Worm (Caenorhabditis elegans) whole organism, late embryonic: ENCODE measurements around the gene itr-1.

Experiments
- K02D7.2 ChIP-seq: sonication (generic microtip); optimal IDR thresholded peaks from 2 replicates; lab custom pipeline; 2017; ENCODE audit warnings: mild to moderate bottlenecking, missing genetic modification characterization, missing compliant biosample characterization
- K09A11.1 ChIP-seq: sonication (generic microtip); optimal IDR thresholded peaks from 2 replicates; lab custom pipeline; 2017; ENCODE audit warnings: antibody characterized with exemption, mild to moderate bottlenecking, missing genetic modification characterization, missing compliant biosample characterization; ENCODE audit not compliant: insufficient read depth
- ama-1 ChIP-seq: fragments of 150-350 bp; optimal IDR thresholded peaks from 2 replicates; lab custom pipeline; 2014
- ceh-14 ChIP-seq: sonication (generic microtip); optimal IDR thresholded peaks from 2 replicates; lab custom pipeline; 2016; ENCODE audit warnings: missing genotype, missing genetic modification characterization, missing compliant biosample characterization
- ceh-18 ChIP-seq: sonication (generic microtip); optimal IDR thresholded peaks from 2 replicates; lab custom pipeline; 2016; ENCODE audit warnings: missing genetic modification characterization, missing compliant biosample characterization
- ceh-24 ChIP-seq: sonication (generic microtip); optimal IDR thresholded peaks from 2 replicates; lab custom pipeline; 2016; ENCODE audit warnings: mild to moderate bottlenecking, missing genetic modification characterization, missing compliant biosample characterization
- ceh-34 ChIP-seq: sonication (generic microtip); optimal IDR thresholded peaks from 2 replicates; lab custom pipeline; 2016; ENCODE audit warnings: mild to moderate bottlenecking, missing genetic modification characterization, missing compliant biosample characterization
- ceh-48 ChIP-seq: sonication (generic microtip); optimal IDR thresholded peaks from 2 replicates; lab custom pipeline; 2016; ENCODE audit warnings: missing genetic modification characterization, inconsistent platforms, missing compliant biosample characterization
- ceh-6 ChIP-seq: fragments of 200-800 bp; sonication (Bioruptor generic); optimal IDR thresholded peaks from 2 replicates; lab custom pipeline; 2018; ENCODE audit warnings: mild to moderate bottlenecking, missing genetic modification characterization, missing compliant biosample characterization
- ceh-9 ChIP-seq: sonication (generic microtip); optimal IDR thresholded peaks from 2 replicates; lab custom pipeline; 2016; ENCODE audit warnings: mild to moderate bottlenecking, missing genetic modification characterization, inconsistent platforms, missing compliant biosample characterization
- elt-2 ChIP-seq: sonication (generic microtip); optimal IDR thresholded peaks from 2 replicates; lab custom pipeline; 2016; ENCODE audit warnings: missing genetic modification reagents, missing genetic modification characterization, missing compliant biosample characterization
- ets-4 ChIP-seq: sonication (generic microtip); optimal IDR thresholded peaks from 2 replicates; lab custom pipeline; 2016; ENCODE audit warnings: missing genetic modification characterization, missing compliant biosample characterization
- fkh-6 ChIP-seq: sonication (generic microtip); optimal IDR thresholded peaks from 2 replicates; lab custom pipeline; 2016; ENCODE audit warnings: missing genetic modification characterization, missing compliant biosample characterization
- gmeb-2 ChIP-seq: sonication (generic microtip); optimal IDR thresholded peaks from 2 replicates; lab custom pipeline; 2016; ENCODE audit warnings: missing genetic modification characterization, inconsistent platforms, missing compliant biosample characterization
- hlh-15 ChIP-seq: sonication (generic microtip); optimal IDR thresholded peaks from 2 replicates; lab custom pipeline; 2016; ENCODE audit warnings: missing genetic modification characterization, missing compliant biosample characterization
- hlh-6 ChIP-seq: sonication (generic microtip); optimal IDR thresholded peaks from 2 replicates; lab custom pipeline; 2016; ENCODE audit warnings: missing genotype, missing genetic modification characterization, missing compliant biosample characterization
- hlh-8 ChIP-seq: sonication (generic microtip); optimal IDR thresholded peaks from 2 replicates; lab custom pipeline; 2016; ENCODE audit warnings: missing genotype, missing genetic modification characterization, missing compliant biosample characterization
- lin-11 ChIP-seq: fragments of 200-800 bp; sonication (Bioruptor generic); optimal IDR thresholded peaks from 2 replicates; lab custom pipeline; 2018; ENCODE audit warnings: mild to moderate bottlenecking, missing genetic modification characterization, missing compliant biosample characterization
- madf-2 ChIP-seq: sonication (generic microtip); optimal IDR thresholded peaks from 2 replicates; lab custom pipeline; 2017; ENCODE audit warnings: missing genetic modification characterization, missing compliant biosample characterization
- mec-3 ChIP-seq: sonication (generic microtip); optimal IDR thresholded peaks from 2 replicates; lab custom pipeline; 2016; ENCODE audit warnings: borderline replicate concordance, missing genetic modification characterization, missing compliant biosample characterization
- nfya-1 ChIP-seq: sonication (generic microtip); optimal IDR thresholded peaks from 2 replicates; lab custom pipeline; 2017; ENCODE audit warnings: missing genetic modification characterization, mild to moderate bottlenecking, missing compliant biosample characterization, antibody characterized with exemption, moderate library complexity
- nhr-232 ChIP-seq: sonication (generic microtip); optimal IDR thresholded peaks from 2 replicates; lab custom pipeline; 2016; ENCODE audit warnings: missing genetic modification characterization, missing compliant biosample characterization
- pax-1 ChIP-seq: fragments of 150-350 bp; optimal IDR thresholded peaks from 2 replicates; lab custom pipeline; 2014; ENCODE audit warnings: missing biosample characterization, missing genetic modification characterization
- ref-2 ChIP-seq: sonication (generic microtip); optimal IDR thresholded peaks from 2 replicates; lab custom pipeline; 2016; ENCODE audit warnings: missing genetic modification characterization, missing compliant biosample characterization
- rnt-1 ChIP-seq: sonication (generic microtip); optimal IDR thresholded peaks from 2 replicates; lab custom pipeline; 2016; ENCODE audit warnings: missing genetic modification characterization, missing compliant biosample characterization
- tbx-7 ChIP-seq: sonication (generic microtip); optimal IDR thresholded peaks from 2 replicates; lab custom pipeline; 2016; ENCODE audit warnings: missing genotype, missing genetic modification characterization, missing compliant biosample characterization
- ttx-3 ChIP-seq: sonication (generic microtip); optimal IDR thresholded peaks from 2 replicates; lab custom pipeline; 2016; ENCODE audit warnings: missing genetic modification reagents, missing genetic modification characterization, missing compliant biosample characterization
- unc-3 ChIP-seq, 2 experiments: fragments of 200-800 bp in 1 of 2; sonication (Bioruptor generic) in 1 of 2; sonication (generic microtip) in 1 of 2; conservative IDR thresholded peaks in 1 of 2; optimal IDR thresholded peaks in 1 of 2; 2 replicates each; pipeline versions ENCODE4 v1.3.6 to Lab custom; 2016 to 2022; ENCODE audit warnings: missing compliant biosample characterization in 2 of 2, missing genetic modification characterization in 2 of 2, missing genetic modification reagents in 1 of 2
- unc-42 ChIP-seq: sonication (generic microtip); optimal IDR thresholded peaks from 2 replicates; lab custom pipeline; 2016; ENCODE audit warnings: missing genotype, missing genetic modification characterization, missing compliant biosample characterization
- unc-86 ChIP-seq: sonication (generic microtip); optimal IDR thresholded peaks from 2 replicates; lab custom pipeline; 2016; ENCODE audit warnings: missing genetic modification characterization, missing compliant biosample characterization
- ztf-16 ChIP-seq: sonication (generic microtip); optimal IDR thresholded peaks from 2 replicates; lab custom pipeline; 2017; ENCODE audit warnings: missing genetic modification characterization, missing compliant biosample characterization

The itr-1 gene

DNA sequence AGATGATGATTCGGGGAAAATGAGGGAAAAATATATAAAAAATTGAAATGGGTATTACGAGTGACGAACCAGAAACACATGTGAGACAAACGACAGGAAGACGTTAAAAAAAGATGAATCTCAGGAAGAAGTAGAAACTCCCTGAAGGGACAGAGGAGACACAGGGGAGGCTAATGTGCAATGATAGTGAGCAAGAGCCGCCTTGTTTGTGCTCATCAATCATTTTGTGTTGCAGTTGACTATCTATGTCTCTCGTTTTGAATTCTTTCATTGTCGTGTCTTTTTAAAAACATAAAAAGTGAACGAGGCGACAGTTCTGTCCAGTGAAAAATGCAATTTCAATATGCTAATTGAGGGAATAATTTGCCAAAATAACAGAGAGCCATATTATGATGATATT is 49.9 kb downstream of the itr-1 start:
- TF ChIP-seq nfya-1 (tag; lab: Kevin White, UChicago) (no peak), mec-3 (tag; lab: Kevin White, UChicago) (no peak), ceh-6 (GFP tag; lab: Kevin White, UChicago) (no peak), unc-3 (GFP tag; conservative IDR thresholded peaks at IDR 0.05; lab: Robert Waterston, UW) (no peak), unc-3 (tag; optimal IDR thresholded peaks at IDR 0.05; lab: Kevin White, UChicago) (no peak), ama-1 (lab: Kevin White, UChicago) (no peak), ceh-34 (tag; lab: Kevin White, UChicago) (no peak), K02D7.2 (tag; lab: Kevin White, UChicago) (no peak)

ce11 chrIV:7726325-7726724 is 51.4 kb downstream of the itr-1 start, which contains the start of gene C50F7.5:
C50F7.5 (plus strand) TSS chrIV:7726719.
- TF ChIP-seq ceh-48 (tag; lab: Kevin White, UChicago) (no peak), ref-2 (tag; lab: Kevin White, UChicago) (no peak), ttx-3 (tag; lab: Kevin White, UChicago) (no peak), nhr-232 (tag; lab: Kevin White, UChicago) (no peak), madf-2 (tag; lab: Kevin White, UChicago) (no peak), tbx-7 (tag; lab: Kevin White, UChicago) (no peak), ceh-18 (tag; lab: Kevin White, UChicago) (no peak), elt-2 (tag; lab: Kevin White, UChicago) (no peak), ceh-34 (tag; lab: Kevin White, UChicago) (no peak), ztf-16 (tag; lab: Kevin White, UChicago) (no peak), ceh-14 (no peak), hlh-15 (no peak), K02D7.2 (tag; lab: Kevin White, UChicago) (no peak)

- TF ChIP-seq hlh-6 (tag; lab: Kevin White, UChicago), result peak; percentile 21
- TF ChIP-seq unc-86, result no peak
Observed at ce11 chrIV:7727258-7727657, 52.3 kb downstream of the itr-1 start.

DNA sequence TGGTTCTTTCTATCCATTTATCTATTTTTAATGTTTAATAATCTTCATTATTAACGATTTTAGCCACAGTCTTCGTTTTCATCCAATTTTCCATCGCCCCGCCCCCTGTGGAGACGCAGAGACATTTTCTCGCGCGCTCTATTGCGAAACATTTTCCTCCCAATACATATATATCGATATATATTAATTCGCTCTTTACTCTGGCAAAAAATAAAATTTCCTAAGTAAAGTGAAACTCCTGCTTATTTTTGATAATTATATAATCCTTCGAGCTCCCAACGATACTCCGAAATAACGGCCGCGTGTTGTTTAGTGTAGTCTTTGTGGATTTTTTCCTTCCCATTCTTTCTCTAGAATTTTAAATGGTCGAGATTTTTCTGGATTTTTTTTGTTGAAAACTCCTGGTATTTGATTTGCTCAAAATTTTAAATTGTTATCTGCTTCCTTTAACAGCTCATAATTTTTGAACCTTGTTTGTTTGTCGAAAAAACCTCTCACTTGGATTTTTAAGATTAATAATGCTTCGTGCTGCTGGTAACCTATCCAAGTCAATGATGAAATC is 53.5 kb downstream of the itr-1 start, which contains the start of gene sucg-1:
Gene sucg-1 (plus strand): TSS at position 512 of the 562 bp plus-strand sequence.
- TF ChIP-seq ceh-9 (tag; lab: Kevin White, UChicago) (no peak), hlh-15 (no peak), fkh-6 (tag; lab: Kevin White, UChicago) (no peak), lin-11 (no peak), ets-4 (tag; lab: Kevin White, UChicago) (no peak), K09A11.1 (tag; lab: Kevin White, UChicago) (no peak), ceh-34 (tag; lab: Kevin White, UChicago) (no peak), hlh-6 (tag; lab: Kevin White, UChicago) (no peak), rnt-1 (tag; lab: Kevin White, UChicago) (no peak), pax-1 (no peak), unc-42 (no peak)

ce11 chrIV:7731960-7732359 is 57.0 kb downstream of the itr-1 start, which contains the start of the genes C50F7.9 and C50F7.3:
C50F7.9 (minus strand) TSS chrIV:7732060.
C50F7.3 (plus strand) TSS chrIV:7732329.
- TF ChIP-seq ceh-6 (GFP tag; lab: Kevin White, UChicago) (no peak), mec-3 (tag; lab: Kevin White, UChicago) (no peak), ceh-24 (tag; lab: Kevin White, UChicago) (no peak)

ce11 chrIV:7734173-7734572 is 59.2 kb downstream of the itr-1 start:
- no peak for TF ChIP-seq hlh-8 (tag; lab: Kevin White, UChicago)
- no peak for TF ChIP-seq gmeb-2 (tag; lab: Kevin White, UChicago)
- TF ChIP-seq elt-2 (tag; lab: Kevin White, UChicago), result peak; percentile 36
